Worm (Caenorhabditis elegans): ENCODE measurements around the gene sdz-23.

- TF ChIP-seq unc-86 (tag; optimal IDR thresholded peaks at IDR 0.05) (no peak), sox-4 (tag; optimal IDR thresholded peaks at IDR 0.05) (no peak), blmp-1 (tag; optimal IDR thresholded peaks at IDR 0.05) (no peak), ceh-88 (GFP tag; IDR thresholded peaks at IDR 0.05) (no peak)
These were observed 29.8 kb upstream of the sdz-23 start, which contains the start of gene str-143 for ce11 chrV:8069637-8070036.

Measured in whole organism, L1 larva.